Worm (Caenorhabditis elegans) whole organism, mixed stage, embryonic: ENCODE data around the gene Y73C8B.2.

Source experiments
- M03D4.4 ChIP-seq: sonication (generic microtip); optimal IDR thresholded peaks from 2 replicates; lab custom pipeline; 2017; ENCODE audit warnings: mild to moderate bottlenecking, missing genetic modification characterization, missing compliant biosample characterization
- bed-3 ChIP-seq: fragments of 200-800 bp; sonication (Bioruptor generic); optimal IDR thresholded peaks from 3 replicates; lab custom pipeline; 2018; ENCODE audit warnings: mild to moderate bottlenecking, missing genetic modification characterization, moderate library complexity, missing compliant biosample characterization
- blmp-1 ChIP-seq: fragments of 150-350 bp; optimal IDR thresholded peaks from 2 replicates; lab custom pipeline; 2014; ENCODE audit warnings: missing biosample characterization, missing genetic modification characterization
- ceh-43 ChIP-seq: fragments of 200-800 bp; sonication (Bioruptor generic); optimal IDR thresholded peaks from 2 replicates; lab custom pipeline; 2018; ENCODE audit warnings: mild to moderate bottlenecking, missing genetic modification characterization, moderate library complexity, missing compliant biosample characterization
- ceh-83 ChIP-seq: fragments of 200-800 bp; sonication (Bioruptor generic); optimal IDR thresholded peaks from 2 replicates; lab custom pipeline; 2018; ENCODE audit warnings: mild to moderate bottlenecking, missing genetic modification characterization, missing compliant biosample characterization
- ces-1 ChIP-seq: fragments of 150-350 bp; optimal IDR thresholded peaks from 2 replicates; lab custom pipeline; 2014; ENCODE audit warnings: missing biosample characterization, missing genetic modification reagents, missing genetic modification characterization
- cnd-1 ChIP-seq: fragments of 200-800 bp; sonication (Bioruptor generic); optimal IDR thresholded peaks from 2 replicates; lab custom pipeline; 2018; ENCODE audit warnings: mild to moderate bottlenecking, missing genetic modification characterization, missing compliant biosample characterization
- drap-1 ChIP-seq: fragments of 200-800 bp; sonication (Bioruptor generic); optimal IDR thresholded peaks from 3 replicates; lab custom pipeline; 2018; ENCODE audit warnings: mild to moderate bottlenecking, missing genetic modification characterization, missing compliant biosample characterization
- elt-1 ChIP-seq: sonication (generic microtip); optimal IDR thresholded peaks from 2 replicates; lab custom pipeline; 2017; ENCODE audit warnings: missing genetic modification characterization, mild to moderate bottlenecking, missing compliant biosample characterization, antibody characterized with exemption, moderate library complexity, borderline replicate concordance; ENCODE audit not compliant: insufficient read depth
- elt-3 ChIP-seq: fragments of 150-350 bp; optimal IDR thresholded peaks from 2 replicates; lab custom pipeline; 2014; ENCODE audit warnings: missing biosample characterization, missing genetic modification characterization
- flh-1 ChIP-seq: fragments of 200-800 bp; sonication (Bioruptor generic); optimal IDR thresholded peaks from 2 replicates; lab custom pipeline; 2018; ENCODE audit warnings: mild to moderate bottlenecking, missing genetic modification characterization, moderate library complexity, missing compliant biosample characterization
- ham-2 ChIP-seq: fragments of 200-800 bp; sonication (Bioruptor generic); optimal IDR thresholded peaks from 2 replicates; lab custom pipeline; 2018; ENCODE audit warnings: mild to moderate bottlenecking, missing genetic modification characterization, missing compliant biosample characterization
- hlh-1 ChIP-seq: fragments of 150-350 bp; optimal IDR thresholded peaks from 2 replicates; lab custom pipeline; 2014; ENCODE audit warnings: missing biosample characterization, missing genetic modification reagents, missing genetic modification characterization
- lin-13 ChIP-seq: fragments of 150-350 bp; optimal IDR thresholded peaks from 2 replicates; lab custom pipeline; 2014; ENCODE audit warnings: missing biosample characterization, missing genetic modification characterization
- lsy-2 ChIP-seq: fragments of 150-350 bp; optimal IDR thresholded peaks from 2 replicates; lab custom pipeline; 2014; ENCODE audit warnings: missing biosample characterization, missing genetic modification characterization
- mab-5 ChIP-seq: fragments of 150-350 bp; optimal IDR thresholded peaks from 2 replicates; lab custom pipeline; 2014; ENCODE audit warnings: missing biosample characterization, missing genetic modification characterization
- mep-1 ChIP-seq: fragments of 150-350 bp; optimal IDR thresholded peaks from 2 replicates; lab custom pipeline; 2017; ENCODE audit warnings: missing biosample characterization, missing genetic modification reagents, missing genetic modification characterization, inconsistent platforms
- mls-2 ChIP-seq: sonication (generic microtip); optimal IDR thresholded peaks from 2 replicates; lab custom pipeline; 2016; ENCODE audit warnings: mild to moderate bottlenecking, missing genetic modification characterization, moderate library complexity, missing compliant biosample characterization
- nhr-12 ChIP-seq: fragments of 150-350 bp; optimal IDR thresholded peaks from 2 replicates; lab custom pipeline; 2014; ENCODE audit warnings: missing biosample characterization, missing genetic modification characterization
- nhr-2 ChIP-seq: fragments of 150-350 bp; optimal IDR thresholded peaks from 2 replicates; lab custom pipeline; 2014; ENCODE audit warnings: missing biosample characterization, missing genetic modification characterization
- nhr-237 ChIP-seq: fragments of 150-350 bp; optimal IDR thresholded peaks from 2 replicates; lab custom pipeline; 2014; ENCODE audit warnings: missing biosample characterization, missing genetic modification characterization
- pha-4 ChIP-seq: fragments of 150-350 bp; optimal IDR thresholded peaks from 2 replicates; lab custom pipeline; 2018; ENCODE audit warnings: missing biosample characterization, missing genetic modification reagents, missing genetic modification characterization
- sem-2 ChIP-seq: fragments of 200-800 bp; sonication (Bioruptor generic); optimal IDR thresholded peaks from 2 replicates; lab custom pipeline; 2018; ENCODE audit warnings: mild to moderate bottlenecking, missing genetic modification characterization, missing compliant biosample characterization
- snpc-4 ChIP-seq: fragments of 150-350 bp; optimal IDR thresholded peaks from 2 replicates; lab custom pipeline; 2014; ENCODE audit warnings: missing biosample characterization, missing genetic modification characterization
- sptf-1 ChIP-seq: sonication (generic microtip); optimal IDR thresholded peaks from 2 replicates; lab custom pipeline; 2017; ENCODE audit warnings: mild to moderate bottlenecking, missing genetic modification characterization, moderate library complexity, missing compliant biosample characterization
- tbx-8 ChIP-seq: fragments of 200-800 bp; sonication (Bioruptor generic); optimal IDR thresholded peaks from 2 replicates; lab custom pipeline; 2018; ENCODE audit warnings: mild to moderate bottlenecking, missing genetic modification characterization, moderate library complexity, missing compliant biosample characterization
- unc-120 ChIP-seq: sonication (generic microtip); optimal IDR thresholded peaks from 2 replicates; lab custom pipeline; 2017; ENCODE audit warnings: missing genetic modification characterization, missing compliant biosample characterization; ENCODE audit not compliant: poor library complexity, severe bottlenecking
- unc-39 ChIP-seq: fragments of 150-350 bp; optimal IDR thresholded peaks from 2 replicates; lab custom pipeline; 2014; ENCODE audit warnings: missing biosample characterization, missing genetic modification characterization
- zip-8 ChIP-seq: fragments of 150-350 bp; optimal IDR thresholded peaks from 2 replicates; lab custom pipeline; 2014; ENCODE audit warnings: missing biosample characterization, missing genetic modification characterization
- ztf-11 ChIP-seq: fragments of 150-350 bp; optimal IDR thresholded peaks from 2 replicates; lab custom pipeline; 2014; ENCODE audit warnings: missing biosample characterization, missing genetic modification characterization

Gene Y73C8B.2

ce11 chrV:3194952-3195450, at the start of gene Y73C8B.2:
TSS of gene Y73C8B.2 (minus strand) at chrV:3195002.
- TF ChIP-seq nhr-237 (tag; lab: Kevin White, UChicago) (no peak), cnd-1 (tag; lab: Kevin White, UChicago) (no peak), elt-3 (tag; lab: Kevin White, UChicago) (no peak), bed-3 (GFP tag; lab: Kevin White, UChicago) (no peak), pha-4 (peak; percentile 6), mep-1 (peak; percentile 53), flh-1 (GFP tag; lab: Kevin White, UChicago) (no peak), sem-2 (GFP tag; lab: Kevin White, UChicago) (no peak), ces-1 (GFP tag; lab: Kevin White, UChicago) (no peak), lin-13 (tag; lab: Kevin White, UChicago) (peak; percentile 16), sptf-1 (no peak)

DNA sequence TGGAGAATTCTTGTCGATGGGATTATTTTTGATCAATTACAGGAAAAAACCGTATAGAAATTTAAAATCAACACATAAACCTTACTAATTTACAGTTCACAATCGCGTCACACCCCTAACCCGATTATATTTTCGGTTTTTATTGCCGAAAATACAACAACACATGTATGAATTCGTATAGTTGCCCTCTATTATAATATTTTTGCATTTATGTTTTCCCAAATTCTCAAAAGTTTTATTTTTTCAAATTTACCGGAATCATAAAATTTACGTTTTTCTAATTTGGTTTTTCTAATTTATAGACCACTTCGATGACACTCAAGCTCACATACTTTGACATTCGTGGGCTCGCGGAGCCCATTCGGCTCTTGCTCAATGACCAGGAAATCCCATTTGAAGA, 48.2 kb upstream of the Y73C8B.2 start, which contains the start of gene gst-23:
TSS of gene gst-23 (plus strand) at position 301 of the 400 bp plus-strand sequence.
- no peak for TF ChIP-seq mep-1
- TF ChIP-seq sptf-1, result no peak
- TF ChIP-seq nhr-237 (tag; lab: Kevin White, UChicago), result no peak
- no peak for TF ChIP-seq M03D4.4 (tag; lab: Kevin White, UChicago)
- no peak for TF ChIP-seq elt-3 (tag; lab: Kevin White, UChicago)
- no peak for TF ChIP-seq hlh-1 (tag; lab: Kevin White, UChicago)
- no peak for TF ChIP-seq snpc-4 (tag; lab: Kevin White, UChicago)
- TF ChIP-seq elt-1, result no peak
- TF ChIP-seq unc-120 (tag; lab: Kevin White, UChicago), result no peak
- no peak for TF ChIP-seq ztf-11
- no peak for TF ChIP-seq flh-1 (GFP tag; lab: Kevin White, UChicago)
- TF ChIP-seq tbx-8 (GFP tag; lab: Kevin White, UChicago), result no peak
- no peak for TF ChIP-seq mab-5 (tag; lab: Kevin White, UChicago)
- no peak for TF ChIP-seq zip-8
- TF ChIP-seq ceh-43, result no peak
- TF ChIP-seq mls-2 (tag; lab: Kevin White, UChicago), result no peak
- no peak for TF ChIP-seq unc-39 (tag; lab: Kevin White, UChicago)
- no peak for TF ChIP-seq ceh-83 (GFP tag; lab: Kevin White, UChicago)

DNA sequence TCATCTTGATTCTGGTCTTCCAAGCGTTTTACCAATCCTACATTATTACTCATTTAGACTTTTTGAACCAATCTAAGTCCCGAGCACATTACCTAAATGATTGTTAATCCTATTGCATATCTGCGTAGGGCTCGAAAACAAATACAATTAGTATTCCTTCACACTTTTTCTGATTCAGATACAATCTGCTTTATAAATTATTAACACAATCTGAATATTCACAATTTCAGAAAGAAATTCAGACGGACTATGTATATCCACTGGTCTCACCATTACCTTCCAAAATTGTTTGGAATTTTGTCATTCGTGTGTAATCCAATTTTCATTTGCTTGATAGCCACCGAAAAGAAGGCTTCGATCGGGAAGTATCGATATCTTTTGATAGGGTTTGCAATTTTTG, 46.4 kb upstream of the Y73C8B.2 start, which contains the start of gene srj-11:
TSS of gene srj-11 (plus strand) at position 250 of the 400 bp plus-strand sequence.
- TF ChIP-seq lsy-2 (no peak), nhr-12 (tag; lab: Kevin White, UChicago) (no peak), tbx-8 (GFP tag; lab: Kevin White, UChicago) (no peak), drap-1 (no peak), ces-1 (GFP tag; lab: Kevin White, UChicago) (no peak), ham-2 (GFP tag; lab: Kevin White, UChicago) (no peak), elt-3 (tag; lab: Kevin White, UChicago) (no peak), mab-5 (tag; lab: Kevin White, UChicago) (no peak), hlh-1 (tag; lab: Kevin White, UChicago) (no peak), nhr-2 (tag; lab: Kevin White, UChicago) (no peak)

DNA sequence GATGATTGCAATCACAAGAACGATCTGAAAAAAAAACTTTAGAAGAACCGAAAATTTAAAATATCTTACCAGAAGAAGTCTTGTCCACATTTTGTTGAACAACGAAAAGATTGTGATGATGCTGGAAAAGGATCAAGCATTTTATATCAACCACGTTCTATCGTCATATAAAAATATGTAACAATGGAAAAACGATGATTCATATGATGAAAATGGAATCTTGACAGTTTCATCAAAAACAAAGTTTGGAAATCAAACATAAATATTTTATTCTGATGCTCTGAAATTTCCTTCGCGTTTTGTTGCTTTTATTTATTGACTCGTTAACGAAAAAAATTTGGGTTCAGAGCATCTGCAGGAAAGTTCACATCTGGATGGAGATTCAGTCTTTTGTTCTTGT, 41.8 kb upstream of the Y73C8B.2 start, which contains the start of the genes K08D9.9 and str-16:
TSS of gene K08D9.9 (minus strand) at position 101 of the 400 bp plus-strand sequence.
TSS of gene str-16 (plus strand) at position 266 of the 400 bp plus-strand sequence.
- no peak for TF ChIP-seq drap-1

DNA sequence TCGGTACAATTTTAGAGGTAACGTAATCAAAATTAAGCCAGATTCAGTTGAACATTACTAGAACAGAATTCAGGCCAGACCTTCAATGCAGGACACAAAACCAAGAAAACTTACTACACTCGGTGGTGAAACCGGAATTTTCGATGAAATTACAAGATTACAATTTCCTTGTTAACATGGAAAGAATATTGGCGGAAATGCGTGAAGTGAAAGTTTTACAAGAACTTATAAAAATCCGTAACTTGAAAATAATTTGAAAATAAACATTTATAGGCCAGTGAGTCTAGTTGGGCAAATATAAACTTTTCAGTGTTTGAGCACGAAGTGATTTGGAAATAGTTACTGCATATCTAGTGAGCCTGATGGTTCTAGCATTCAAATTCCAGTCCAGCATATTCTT, 40.1 kb upstream of the Y73C8B.2 start, which contains the start of gene K08D9.6:
TSS of gene K08D9.6 (minus strand) at position 101 of the 400 bp plus-strand sequence.
- TF ChIP-seq bed-3 (GFP tag; lab: Kevin White, UChicago), result no peak
- TF ChIP-seq sem-2 (GFP tag; lab: Kevin White, UChicago), result no peak
- TF ChIP-seq blmp-1 (tag; lab: Kevin White, UChicago), result no peak
- no peak for TF ChIP-seq drap-1
- no peak for TF ChIP-seq nhr-12 (tag; lab: Kevin White, UChicago)
- TF ChIP-seq pha-4, result no peak
- no peak for TF ChIP-seq cnd-1 (tag; lab: Kevin White, UChicago)
- TF ChIP-seq lin-13 (tag; lab: Kevin White, UChicago), result no peak
- TF ChIP-seq, all 35 proteins: peak for 0
